Fruit fly (Drosophila melanogaster) whole organism, embryonic: ENCODE data around the gene Ugt37D1.

ENCODE experiments used
- CG16779 ChIP-seq: fragments of 200-800 bp; sonication (Bioruptor generic); IDR thresholded peaks from 2 replicates; pipeline ENCODE4 v1.3.6; 2022; ENCODE audit warnings: missing biosample characterization, missing genetic modification characterization
- CG3281 ChIP-seq: fragments of 200-800 bp; sonication (Bioruptor generic); optimal IDR thresholded peaks from 3 replicates; lab custom pipeline; 2017; ENCODE audit warnings: missing biosample characterization, mild to moderate bottlenecking, missing genetic modification characterization
- CG9876 ChIP-seq: fragments of 200-800 bp; sonication (Bioruptor generic); optimal IDR thresholded peaks from 2 replicates; lab custom pipeline; 2016; ENCODE audit warnings: missing biosample characterization, missing genetic modification characterization
- Dad ChIP-seq: fragments of 200-800 bp; sonication (Bioruptor generic); optimal IDR thresholded peaks from 3 replicates; lab custom pipeline; 2016; ENCODE audit warnings: missing biosample characterization, missing genetic modification characterization
- E2f1 ChIP-seq: fragments of 200-800 bp; sonication (Bioruptor generic); IDR thresholded peaks from 2 replicates; pipeline ENCODE4 v1.3.6; 2022; ENCODE audit warnings: missing biosample characterization, missing genetic modification characterization
- Hmr ChIP-seq: fragments of 200-800 bp; sonication (Bioruptor generic); optimal IDR thresholded peaks from 3 replicates; lab custom pipeline; 2017; ENCODE audit warnings: mild to moderate bottlenecking, missing biosample characterization, missing genetic modification reagents, missing genetic modification characterization
- Opbp ChIP-seq: fragments of 200-800 bp; sonication (Bioruptor generic); IDR thresholded peaks from 3 replicates; pipeline ENCODE4 v1.3.6; 2022; ENCODE audit warnings: missing biosample characterization, missing genetic modification characterization; ENCODE audit not compliant: partially characterized antibody
- ci ChIP-seq: fragments of 200-800 bp; sonication (Bioruptor generic); IDR thresholded peaks from 3 replicates; pipeline ENCODE4 v1.3.6; 2022; ENCODE audit warnings: missing biosample characterization, missing genetic modification characterization

- TF ChIP-seq Opbp (GFP tag; lab: Robert Waterston, UW), result no peak
- no peak for TF ChIP-seq CG3281
- no peak for TF ChIP-seq CG16779 (GFP tag; lab: Robert Waterston, UW)
- TF ChIP-seq Dad, result no peak
- TF ChIP-seq CG9876 (GFP tag; lab: Kevin White, UChicago), result no peak
- no peak for TF ChIP-seq Hmr (GFP tag; lab: Kevin White, UChicago)
- TF ChIP-seq E2f1, result no peak
- no peak for TF ChIP-seq ci (GFP tag; lab: Robert Waterston, UW)
These were observed 38.1 kb upstream of the Ugt37D1 start, which contains the start of gene ppk17 for dm6 chr2L:16760504-16761417.
